Worm (Caenorhabditis elegans) whole organism, late embryonic: ENCODE data around the gene F36H5.4.

ENCODE experiments used
- eyg-1 ChIP-seq: sonication (generic microtip); optimal IDR thresholded peaks from 2 replicates; lab custom pipeline; 2016; ENCODE audit warnings: missing genotype, missing genetic modification characterization, missing compliant biosample characterization
- fkh-10 ChIP-seq: fragments of 150-350 bp; optimal IDR thresholded peaks from 2 replicates; lab custom pipeline; 2014; ENCODE audit warnings: missing biosample characterization, missing genetic modification reagents, missing genetic modification characterization
- fkh-6 ChIP-seq: sonication (generic microtip); optimal IDR thresholded peaks from 2 replicates; lab custom pipeline; 2016; ENCODE audit warnings: missing genetic modification characterization, missing compliant biosample characterization
- nfya-1 ChIP-seq: sonication (generic microtip); optimal IDR thresholded peaks from 2 replicates; lab custom pipeline; 2017; ENCODE audit warnings: missing genetic modification characterization, mild to moderate bottlenecking, missing compliant biosample characterization, antibody characterized with exemption, moderate library complexity
- nhr-11 ChIP-seq: fragments of 150-350 bp; optimal IDR thresholded peaks from 2 replicates; lab custom pipeline; 2014; ENCODE audit warnings: missing biosample characterization, missing genetic modification characterization
- nhr-232 ChIP-seq: sonication (generic microtip); optimal IDR thresholded peaks from 2 replicates; lab custom pipeline; 2016; ENCODE audit warnings: missing genetic modification characterization, missing compliant biosample characterization
- pqm-1 ChIP-seq: sonication (generic microtip); optimal IDR thresholded peaks from 2 replicates; lab custom pipeline; 2016; ENCODE audit warnings: missing genetic modification characterization, missing compliant biosample characterization
- unc-3 ChIP-seq, 2 experiments: fragments of 200-800 bp in 1 of 2; sonication (Bioruptor generic) in 1 of 2; sonication (generic microtip) in 1 of 2; conservative IDR thresholded peaks in 1 of 2; optimal IDR thresholded peaks in 1 of 2; 2 replicates each; pipeline versions ENCODE4 v1.3.6 to Lab custom; 2016 to 2022; ENCODE audit warnings: missing compliant biosample characterization in 2 of 2, missing genetic modification characterization in 2 of 2, missing genetic modification reagents in 1 of 2
- unc-86 ChIP-seq: sonication (generic microtip); optimal IDR thresholded peaks from 2 replicates; lab custom pipeline; 2016; ENCODE audit warnings: missing genetic modification characterization, missing compliant biosample characterization

DNA sequence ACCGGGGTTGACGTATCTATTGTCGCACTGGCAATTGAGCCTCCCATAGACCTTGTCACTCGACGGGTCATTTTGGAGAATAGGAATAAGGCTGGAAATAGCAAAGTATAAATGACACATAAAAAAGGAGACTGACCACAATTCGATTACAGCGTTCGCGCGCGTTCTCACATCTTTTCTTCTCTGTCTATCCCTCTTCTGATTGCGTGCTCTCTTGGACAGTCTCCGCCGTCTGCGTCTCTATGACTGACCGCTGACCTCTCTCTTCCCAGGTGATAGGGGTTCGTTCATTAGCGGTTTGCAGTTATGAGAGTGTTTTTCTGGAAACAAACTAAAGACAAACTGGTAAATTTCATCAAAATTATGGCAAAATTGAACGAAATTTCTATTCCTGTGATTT, 25.3 kb upstream of the F36H5.4 start, which contains the start of gene ceh-83:
- no peak for TF ChIP-seq nfya-1 (tag; lab: Kevin White, UChicago)
- TF ChIP-seq unc-3 (GFP tag; conservative IDR thresholded peaks at IDR 0.05; lab: Robert Waterston, UW): no peak
- TF ChIP-seq unc-3 (tag; optimal IDR thresholded peaks at IDR 0.05; lab: Kevin White, UChicago): no peak
- no peak for TF ChIP-seq fkh-6 (tag; lab: Kevin White, UChicago)
- TF ChIP-seq unc-86 (tag; lab: Kevin White, UChicago): no peak
- no peak for TF ChIP-seq pqm-1
- no peak for TF ChIP-seq eyg-1 (tag; lab: Kevin White, UChicago)
- TF ChIP-seq nhr-11 (tag; lab: Kevin White, UChicago): no peak
- TF ChIP-seq fkh-10: no peak
- TF ChIP-seq nhr-232: no peak
